Fruit fly (Drosophila melanogaster) S2 (cell line): ENCODE data around the gene yps.

Experiments
- CG8478 ChIP-seq: fragments of >200 bp; optimal IDR thresholded peaks from 2 replicates; lab custom pipeline; 2018
- CTCF ChIP-seq, 2 experiments: fragments of >200 bp; optimal IDR thresholded peaks; 2 replicates each; lab custom pipeline; 2018

dm6 chr3L:12138113-12138899 is 13.4 kb upstream of the yps start, which contains the start of the genes ND-SGDH and RhoGAP68F:
- TF ChIP-seq CG8478 (lab: Kevin White, UChicago) (no peak), CTCF (optimal IDR thresholded peaks at IDR 0.05; lab: Kevin White, UChicago) (no peak)
